Fruit fly (Drosophila melanogaster) S2 (cell line): ENCODE data around the gene Nckx30C.

Source experiments
- CG8478 ChIP-seq: fragments of >200 bp; optimal IDR thresholded peaks from 2 replicates; lab custom pipeline; 2018
- CTCF ChIP-seq, 2 experiments: fragments of >200 bp; optimal IDR thresholded peaks; 2 replicates each; lab custom pipeline; 2018

DNA sequence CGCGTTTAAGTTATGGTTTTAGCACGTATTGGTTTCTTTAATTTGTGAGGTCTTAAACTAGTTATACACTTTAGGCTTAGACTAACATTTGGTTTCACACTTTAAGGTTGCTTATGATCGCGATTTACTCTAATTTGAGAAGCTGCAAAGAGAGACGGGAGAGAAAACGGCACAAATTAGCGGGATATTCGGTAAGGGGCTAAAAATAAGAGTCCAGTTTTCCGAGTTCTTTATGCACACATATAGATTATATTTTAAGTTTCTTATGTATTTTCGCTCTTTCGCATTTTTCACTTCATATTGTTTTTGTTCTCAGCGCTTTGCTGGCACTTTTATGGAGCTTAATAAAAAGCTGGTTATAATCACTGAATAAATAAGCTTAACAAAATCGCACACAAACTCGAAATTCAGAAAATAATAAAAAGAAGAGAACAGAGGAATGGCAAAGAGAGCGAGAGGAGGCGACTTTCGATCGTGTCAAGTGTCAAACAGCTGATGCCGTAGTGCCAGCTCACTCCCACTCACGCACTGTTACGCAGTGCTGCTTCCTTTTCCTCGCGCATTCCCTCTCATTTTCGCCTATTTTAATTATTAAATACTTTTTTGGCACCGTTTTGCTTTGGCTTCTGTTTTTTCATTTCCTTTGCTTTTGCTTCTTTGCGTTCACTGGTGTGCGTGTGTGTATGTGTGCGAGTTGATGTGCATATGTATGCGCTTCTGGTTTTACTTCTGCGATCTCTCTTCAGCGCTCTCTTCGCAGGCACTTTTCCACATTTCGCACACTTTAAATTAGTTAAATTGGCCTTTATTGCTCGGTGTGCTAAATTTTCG, 48.0 kb downstream of the Nckx30C start:
- TF ChIP-seq CTCF (optimal IDR thresholded peaks at IDR 0.05; lab: Kevin White, UChicago) (no peak), CG8478 (peak; percentile 3)
